Worm (Caenorhabditis elegans) whole organism, L4/young adult: ENCODE measurements around the gene F41C6.4.

ENCODE experiments used
- W03F9.2 ChIP-seq: fragments of 150-350 bp; optimal IDR thresholded peaks from 2 replicates; lab custom pipeline; 2014; ENCODE audit warnings: missing biosample characterization, missing genetic modification characterization
- dao-5 ChIP-seq: sonication (generic microtip); optimal IDR thresholded peaks from 2 replicates; lab custom pipeline; 2016; ENCODE audit warnings: missing genotype, missing genetic modification characterization, moderate library complexity, missing compliant biosample characterization
- him-1 ChIP-seq: sonication (generic microtip); optimal IDR thresholded peaks from 2 replicates; lab custom pipeline; 2016; ENCODE audit warnings: missing genotype, missing genetic modification reagents, missing genetic modification characterization, missing compliant biosample characterization

- no peak for TF ChIP-seq dao-5
- TF ChIP-seq W03F9.2 (tag; lab: Kevin White, UChicago), result no peak
- no peak for TF ChIP-seq him-1 (tag; lab: Kevin White, UChicago)
These were observed 45.5 kb upstream of the F41C6.4 start for ce11 chrX:6920132-6920531.
